Fruit fly (Drosophila melanogaster) Kc167 (cell line): ENCODE data around the gene tal-3A.

ENCODE experiments used
- Myc ChIP-seq: fragments of >200 bp; optimal IDR thresholded peaks from 2 replicates; lab custom pipeline; 2017; ENCODE audit warnings: missing external identifiers
- Sin3A ChIP-seq: fragments of >200 bp; optimal IDR thresholded peaks from 2 replicates; lab custom pipeline; 2018; ENCODE audit warnings: missing external identifiers
- h ChIP-seq: fragments of >200 bp; optimal IDR thresholded peaks from 3 replicates; lab custom pipeline; 2018; ENCODE audit warnings: missing external identifiers
- psq ChIP-seq: fragments of >200 bp; optimal IDR thresholded peaks from 2 replicates; lab custom pipeline; 2017; ENCODE audit warnings: missing external identifiers
- ttk ChIP-seq: sonication (Bioruptor generic); optimal IDR thresholded peaks from 2 replicates; lab custom pipeline; 2017; ENCODE audit warnings: missing external identifiers

DNA sequence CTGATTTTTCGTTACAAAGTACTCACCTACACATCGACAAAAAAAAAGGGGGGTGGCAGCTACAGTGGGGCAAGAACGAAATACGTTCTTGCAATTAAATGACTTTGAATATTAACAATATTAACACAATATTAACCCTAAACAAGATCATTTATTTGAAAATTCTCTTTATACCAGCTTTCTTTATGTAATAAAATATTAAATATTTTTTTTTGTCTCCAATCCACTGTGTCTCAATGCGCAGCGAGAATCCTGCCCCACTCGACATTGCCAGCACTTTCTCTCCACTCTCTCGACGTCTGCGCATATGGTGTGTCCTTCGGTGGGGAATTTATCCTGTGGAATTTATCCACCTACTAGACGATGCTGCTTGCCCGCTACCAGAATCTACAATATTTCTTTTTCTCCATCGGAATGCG lies 12.5 kb upstream of the tal-3A start:
- TF ChIP-seq Myc = no peak
- no peak for TF ChIP-seq ttk
- TF ChIP-seq psq (lab: Kevin White, UChicago) = no peak
- no peak for TF ChIP-seq Sin3A (lab: Kevin White, UChicago)
- TF ChIP-seq h (lab: Kevin White, UChicago) = no peak
